Worm (Caenorhabditis elegans): ENCODE results near the gene adm-2.

DNA sequence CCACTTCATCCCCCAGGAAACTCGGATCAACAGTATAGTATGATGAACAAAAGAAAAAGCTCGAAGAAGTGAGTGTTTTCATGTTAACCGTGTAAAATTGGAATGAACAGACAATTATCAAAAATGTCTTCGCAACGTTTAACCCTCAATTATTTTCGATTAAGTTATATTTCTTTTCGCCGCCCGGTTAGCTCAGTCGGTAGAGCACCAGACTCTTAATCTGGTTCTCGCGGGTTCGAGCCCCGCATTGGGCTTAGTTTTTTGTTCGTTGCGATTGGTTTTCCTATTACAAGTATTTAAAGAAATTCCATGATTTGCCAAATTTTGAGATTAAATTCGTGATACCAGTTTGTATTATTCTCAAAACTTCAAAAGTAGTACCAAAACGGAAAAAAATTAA is 42.0 kb downstream of the adm-2 start:
- no peak for TF ChIP-seq nhr-67 (tag; optimal IDR thresholded peaks at IDR 0.05)
- TF ChIP-seq ceh-16 (tag; optimal IDR thresholded peaks at IDR 0.05) = no peak
- TF ChIP-seq ama-1 (optimal IDR thresholded peaks at IDR 0.05) = no peak
- TF ChIP-seq nhr-28 (tag; optimal IDR thresholded peaks at IDR 0.05) = no peak
- TF ChIP-seq nhr-25 (tag; optimal IDR thresholded peaks at IDR 0.05) = no peak
- TF ChIP-seq pqm-1 (tag; optimal IDR thresholded peaks at IDR 0.05) = no peak

All from whole organism, L3 larva.